Worm (Caenorhabditis elegans): ENCODE results near the gene R07B1.5.

The R07B1.5 gene

DNA sequence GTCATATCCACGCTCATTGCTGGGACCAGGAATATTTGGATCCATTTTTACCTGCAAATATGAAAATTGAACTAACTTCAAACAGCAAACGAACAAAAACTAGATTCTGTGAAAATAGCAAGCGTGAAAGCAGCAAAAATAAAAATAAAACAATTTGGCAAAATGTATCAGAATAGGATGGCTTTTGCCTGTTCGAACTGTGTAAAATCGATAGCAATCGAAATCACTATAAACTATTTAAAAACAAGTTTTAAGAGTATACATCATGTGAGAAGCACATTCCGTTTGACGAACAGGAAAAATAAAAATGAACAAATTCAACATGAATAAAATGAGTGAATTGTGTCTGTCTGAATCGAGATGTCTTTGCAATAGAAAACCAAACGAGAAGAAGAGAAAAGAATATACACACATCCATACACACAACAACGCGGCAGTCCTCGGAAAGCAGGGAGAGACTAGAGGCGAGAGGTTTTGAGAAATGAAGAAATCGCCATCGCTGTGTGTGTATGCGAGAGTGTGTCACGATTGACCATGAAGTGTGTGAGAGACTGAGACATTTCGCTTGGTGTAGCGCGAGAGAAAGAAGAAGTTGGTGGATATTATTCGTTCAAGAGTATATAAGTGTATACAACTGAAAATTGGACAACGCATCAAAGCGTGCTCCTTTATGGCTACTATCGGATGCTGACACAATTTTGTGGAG is 36.2 kb downstream of the R07B1.5 start, which contains the start of gene phf-34:
Gene phf-34, minus strand, starts transcription at position 51 of the 706 bp plus-strand sequence.
- TF ChIP-seq blmp-1 (tag; optimal IDR thresholded peaks at IDR 0.05) (no peak), lin-32 (GFP tag; optimal IDR thresholded peaks at IDR 0.05) (no peak), snpc-4 (tag; optimal IDR thresholded peaks at IDR 0.05) (no peak), drap-1 (GFP tag; optimal IDR thresholded peaks at IDR 0.05) (no peak), mab-5 (tag; optimal IDR thresholded peaks at IDR 0.05) (no peak), ceh-43 (GFP tag; optimal IDR thresholded peaks at IDR 0.05) (no peak), elt-1 (tag; optimal IDR thresholded peaks at IDR 0.05; ENCODE audit: borderline replicate concordance, insufficient read depth) (no peak), lsy-2 (tag; optimal IDR thresholded peaks at IDR 0.05) (no peak), ham-2 (GFP tag; optimal IDR thresholded peaks at IDR 0.05) (peak; percentile 21), tbx-8 (GFP tag; optimal IDR thresholded peaks at IDR 0.05) (no peak), zip-8 (tag; optimal IDR thresholded peaks at IDR 0.05) (no peak), ceh-83 (GFP tag; optimal IDR thresholded peaks at IDR 0.05) (no peak), ztf-11 (tag; optimal IDR thresholded peaks at IDR 0.05) (no peak), ceh-39 (tag; optimal IDR thresholded peaks at IDR 0.05) (no peak), flh-1 (GFP tag; optimal IDR thresholded peaks at IDR 0.05) (no peak), hlh-1 (tag; optimal IDR thresholded peaks at IDR 0.05) (peak; percentile 35), lin-13 (tag; optimal IDR thresholded peaks at IDR 0.05) (no peak), nhr-237 (tag; optimal IDR thresholded peaks at IDR 0.05) (no peak), mep-1 (tag; optimal IDR thresholded peaks at IDR 0.05) (peak; percentile 22), mls-2 (tag; optimal IDR thresholded peaks at IDR 0.05) (peak; percentile 22), nhr-28 (tag; optimal IDR thresholded peaks at IDR 0.05) (no peak), unc-39 (tag; optimal IDR thresholded peaks at IDR 0.05) (no peak), sptf-1 (tag; optimal IDR thresholded peaks at IDR 0.05) (peak; percentile 28), unc-120 (tag; optimal IDR thresholded peaks at IDR 0.05; ENCODE audit: poor library complexity, severe bottlenecking) (peak; percentile 38), nhr-2 (tag; optimal IDR thresholded peaks at IDR 0.05) (no peak), bed-3 (GFP tag; optimal IDR thresholded peaks at IDR 0.05) (no peak), pha-4 (tag; optimal IDR thresholded peaks at IDR 0.05) (no peak), M03D4.4 (tag; optimal IDR thresholded peaks at IDR 0.05) (no peak), elt-3 (tag; optimal IDR thresholded peaks at IDR 0.05) (no peak), ces-1 (GFP tag; optimal IDR thresholded peaks at IDR 0.05) (peak; percentile 66), nhr-76 (tag; optimal IDR thresholded peaks at IDR 0.05) (no peak), nhr-12 (tag; optimal IDR thresholded peaks at IDR 0.05) (no peak), cnd-1 (tag; optimal IDR thresholded peaks at IDR 0.05) (no peak), sem-2 (GFP tag; optimal IDR thresholded peaks at IDR 0.05) (no peak), unc-62 (GFP tag; optimal IDR thresholded peaks at IDR 0.05) (peak; percentile 37)

DNA sequence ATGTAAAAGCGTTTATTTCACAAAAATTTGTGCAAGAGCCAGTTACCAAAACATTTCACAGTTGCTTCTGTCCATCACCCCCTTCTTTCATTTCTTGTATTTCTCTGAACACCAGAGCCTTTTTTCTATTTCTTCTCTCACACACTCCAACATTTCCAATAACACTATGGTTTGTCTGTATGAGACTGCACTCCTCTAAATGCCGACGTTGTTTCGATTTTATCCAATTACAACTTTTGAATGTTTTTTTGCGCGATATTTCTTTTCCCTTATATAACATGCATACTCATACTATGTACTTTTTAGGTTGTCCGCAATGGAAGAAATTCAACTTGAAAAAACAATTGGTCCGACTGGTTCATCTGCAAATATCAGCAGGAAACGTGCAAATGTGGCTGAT is 42.5 kb downstream of the R07B1.5 start, which contains the start of gene F21G4.5:
Gene F21G4.5, plus strand, starts transcription at position 301 of the 400 bp plus-strand sequence.
- TF ChIP-seq M03D4.4 (tag; optimal IDR thresholded peaks at IDR 0.05) (no peak), mab-5 (tag; optimal IDR thresholded peaks at IDR 0.05) (no peak), nhr-2 (tag; optimal IDR thresholded peaks at IDR 0.05) (no peak), snpc-4 (tag; optimal IDR thresholded peaks at IDR 0.05) (no peak), ztf-11 (tag; optimal IDR thresholded peaks at IDR 0.05) (no peak), pha-4 (tag; optimal IDR thresholded peaks at IDR 0.05) (no peak), lsy-2 (tag; optimal IDR thresholded peaks at IDR 0.05) (no peak), ces-1 (GFP tag; optimal IDR thresholded peaks at IDR 0.05) (no peak), lin-13 (tag; optimal IDR thresholded peaks at IDR 0.05) (no peak), mls-2 (tag; optimal IDR thresholded peaks at IDR 0.05) (no peak), unc-62 (GFP tag; optimal IDR thresholded peaks at IDR 0.05) (no peak), cnd-1 (tag; optimal IDR thresholded peaks at IDR 0.05) (no peak), ham-2 (GFP tag; optimal IDR thresholded peaks at IDR 0.05) (no peak), unc-120 (tag; optimal IDR thresholded peaks at IDR 0.05; ENCODE audit: poor library complexity, severe bottlenecking) (no peak), hlh-1 (tag; optimal IDR thresholded peaks at IDR 0.05) (no peak)

Measured in whole organism, mixed stage, embryonic.